Fruit fly (Drosophila melanogaster): ENCODE data around the gene Cip4.

DNA sequence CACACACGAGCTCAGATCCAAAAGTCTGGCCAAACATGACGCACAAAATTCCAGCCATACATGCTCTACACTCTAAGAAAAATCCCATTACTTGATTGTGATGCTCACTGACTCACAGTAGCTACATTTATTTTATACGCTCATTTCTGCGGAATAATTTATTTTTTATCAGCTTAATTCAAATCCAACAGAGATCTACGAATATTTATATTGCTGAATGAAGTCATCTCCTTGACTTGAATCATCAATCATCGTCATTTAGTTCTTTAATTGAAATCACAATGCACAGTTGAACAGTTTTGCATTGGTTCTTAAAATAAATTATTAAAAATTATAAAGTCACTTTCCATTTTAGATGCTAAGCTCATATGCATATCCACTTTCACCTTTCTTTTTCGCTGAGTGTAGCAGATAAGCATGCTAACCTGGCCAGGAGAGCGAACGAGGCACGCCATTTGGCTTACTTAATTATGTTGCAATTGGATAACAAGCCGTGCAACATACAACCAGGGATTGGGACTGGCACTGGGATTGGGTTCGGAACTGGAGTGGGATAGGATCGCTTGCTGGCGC is 31.7 kb upstream of the Cip4 start:
- TF ChIP-seq fru (GFP tag; optimal IDR thresholded peaks at IDR 0.05): peak; percentile 15
- no peak for TF ChIP-seq dsf (GFP tag; optimal IDR thresholded peaks at IDR 0.05; ENCODE audit: borderline replicate concordance)
- peak; percentile 15 for TF ChIP-seq psq (GFP tag; optimal IDR thresholded peaks at IDR 0.05)
- peak; percentile 0 for TF ChIP-seq br (GFP tag; optimal IDR thresholded peaks at IDR 0.05)
- TF ChIP-seq pan (optimal IDR thresholded peaks at IDR 0.05): no peak

Measured in whole organism, wandering third instar larva.